Fruit fly (Drosophila melanogaster): Measurements from ENCODE around the gene CG32119.

The CG32119 gene

dm6 chr3L:13223360-13224028, 25.0 kb downstream of the CG32119 start (continued):
- TF ChIP-seq Mrtf (GFP tag; IDR thresholded peaks at IDR 0.05) (no peak), abd-A (tag; optimal IDR thresholded peaks at IDR 0.05) (no peak), prd (optimal IDR thresholded peaks at IDR 0.05) (no peak), prd (GFP tag; IDR thresholded peaks at IDR 0.05) (peak; percentile 28; the same call in 1 of the 3 replicates), Atf3 (GFP tag; optimal IDR thresholded peaks at IDR 0.05) (no peak), CG13775 (GFP tag; optimal IDR thresholded peaks at IDR 0.05) (no peak), jing (GFP tag; optimal IDR thresholded peaks at IDR 0.05) (no peak), CG5245 (GFP tag; optimal IDR thresholded peaks at IDR 0.05) (no peak), NfI (GFP tag; optimal IDR thresholded peaks at IDR 0.05) (no peak), Rx (GFP tag; IDR thresholded peaks at IDR 0.05) (no peak), CG9609 (GFP tag; optimal IDR thresholded peaks at IDR 0.05) (no peak), Oli (tag; optimal IDR thresholded peaks at IDR 0.05) (no peak), D19B (GFP tag; optimal IDR thresholded peaks at IDR 0.05) (no peak), BEAF-32 (GFP tag; optimal IDR thresholded peaks at IDR 0.05) (no peak), CG14965 (GFP tag; optimal IDR thresholded peaks at IDR 0.05; ENCODE audit: borderline replicate concordance) (no peak), sens-2 (GFP tag; IDR thresholded peaks at IDR 0.05) (no peak), al (GFP tag; IDR thresholded peaks at IDR 0.05) (no peak), CG13287 (GFP tag; IDR thresholded peaks at IDR 0.05; ENCODE audit: partially characterized antibody) (no peak), Scr (GFP tag; IDR thresholded peaks at IDR 0.05; ENCODE audit: partially characterized antibody) (no peak), Atf6 (GFP tag; IDR thresholded peaks at IDR 0.05) (no peak), CG10321 (GFP tag; IDR thresholded peaks at IDR 0.05) (no peak), Bdp1 (GFP tag; optimal IDR thresholded peaks at IDR 0.05) (no peak), Hr3 (GFP tag; optimal IDR thresholded peaks at IDR 0.05) (peak; percentile 6), Ada2b (GFP tag; IDR thresholded peaks at IDR 0.05) (no peak), fd102C (GFP tag; optimal IDR thresholded peaks at IDR 0.05) (no peak), CG17186 (GFP tag; optimal IDR thresholded peaks at IDR 0.05) (no peak), sima (GFP tag; optimal IDR thresholded peaks at IDR 0.05) (no peak), CG7357 (GFP tag; IDR thresholded peaks at IDR 0.05) (no peak), Dll (GFP tag; IDR thresholded peaks at IDR 0.05; ENCODE audit: partially characterized antibody) (no peak), H2.0 (GFP tag; IDR thresholded peaks at IDR 0.05) (no peak), CG8944 (GFP tag; optimal IDR thresholded peaks at IDR 0.05) (no peak), Fer3 (tag; optimal IDR thresholded peaks at IDR 0.05) (no peak), CG1792 (GFP tag; optimal IDR thresholded peaks at IDR 0.05) (no peak), CG15269 (tag; optimal IDR thresholded peaks at IDR 0.05) (no peak), wdn (GFP tag; IDR thresholded peaks at IDR 0.05) (no peak), HLH4C (GFP tag; IDR thresholded peaks at IDR 0.05; ENCODE audit: partially characterized antibody) (no peak), en (GFP tag; optimal IDR thresholded peaks at IDR 0.05) (no peak), CG11247 (GFP tag; IDR thresholded peaks at IDR 0.05) (no peak), Chrac-16 (GFP tag; optimal IDR thresholded peaks at IDR 0.05) (no peak), CG12391 (tag; optimal IDR thresholded peaks at IDR 0.05) (peak; percentile 27), tio (GFP tag; optimal IDR thresholded peaks at IDR 0.05) (peak; percentile 14), ssp (GFP tag; IDR thresholded peaks at IDR 0.05) (no peak), dimm (GFP tag; IDR thresholded peaks at IDR 0.05) (no peak), CG1024 (GFP tag; IDR thresholded peaks at IDR 0.05) (no peak), E2f2 (GFP tag; IDR thresholded peaks at IDR 0.05) (no peak), unc-4 (GFP tag; IDR thresholded peaks at IDR 0.05; ENCODE audit: partially characterized antibody) (no peak), Sry-δ (GFP tag; optimal IDR thresholded peaks at IDR 0.05) (no peak), CG13123 (GFP tag; optimal IDR thresholded peaks at IDR 0.05) (no peak), Pdp1 (GFP tag; optimal IDR thresholded peaks at IDR 0.05) (no peak), stwl (tag; optimal IDR thresholded peaks at IDR 0.05) (peak; percentile 93), fd96Cb (tag; optimal IDR thresholded peaks at IDR 0.05) (peak; percentile 20)

All from whole organism, embryonic.